1 fruit fly cellular context compared by ENCODE assay signal in genomic region chr3L:690031-690686, dm6.
TF ChIP-seq lines count a peak whose summit lies in the region.

CG32483 (minus strand) TSS chr3L:690081.
RabX6 (plus strand) TSS chr3L:690517.

TF ChIP-seq in whole organism, embryonic, 481 proteins besides CTCF, POLR2A, EP300 and RAD21 (continued from another document):
- TF ChIP-seq CG7963 (GFP tag; IDR thresholded peaks at IDR 0.05; lab: Robert Waterston, UW; ENCODE audit: partially characterized antibody) = 0 out of 3 replicates have a peak, but pooled peaks have one; percentile 53
- TF ChIP-seq hbn (GFP tag; IDR thresholded peaks at IDR 0.05; lab: Robert Waterston, UW; ENCODE audit: partially characterized antibody) = peak; percentile 25; the same call in 1 of the 2 replicates
- peak; percentile 98 for TF ChIP-seq grn (GFP tag; optimal IDR thresholded peaks at IDR 0.05; lab: Kevin White, UChicago)
- peak; percentile 25 for TF ChIP-seq CG1603 (tag; optimal IDR thresholded peaks at IDR 0.05; lab: Kevin White, UChicago)
- TF ChIP-seq Dp (GFP tag; optimal IDR thresholded peaks at IDR 0.05; lab: Kevin White, UChicago) = peak; percentile 90
- TF ChIP-seq CG15514 (GFP tag; optimal IDR thresholded peaks at IDR 0.05; lab: Kevin White, UChicago) = peak; percentile 97
- no peak for TF ChIP-seq CG15696 (tag; optimal IDR thresholded peaks at IDR 0.05; lab: Kevin White, UChicago)
- no peak for TF ChIP-seq CG13424 (tag; optimal IDR thresholded peaks at IDR 0.05; lab: Kevin White, UChicago)
- peak; percentile 18 for TF ChIP-seq gfzf (GFP tag; optimal IDR thresholded peaks at IDR 0.05; lab: Kevin White, UChicago)
- TF ChIP-seq CG4360 (GFP tag; IDR thresholded peaks at IDR 0.05; lab: Robert Waterston, UW) = peak; percentile 63; the same call in 1 of the 2 replicates
- TF ChIP-seq jigr1 (GFP tag; IDR thresholded peaks at IDR 0.05; lab: Robert Waterston, UW) = no peak
- TF ChIP-seq CG34224 (GFP tag; IDR thresholded peaks at IDR 0.05; lab: Robert Waterston, UW; ENCODE audit: partially characterized antibody) = peak; percentile 61; the same call in 1 of the 3 replicates
- TF ChIP-seq Med (GFP tag; lab: Kevin White, UChicago) = peak; percentile 5
- peak; percentile 9 for TF ChIP-seq Sry-δ (GFP tag; optimal IDR thresholded peaks at IDR 0.05; lab: Kevin White, UChicago)
- no peak for TF ChIP-seq pho (GFP tag; optimal IDR thresholded peaks at IDR 0.05; lab: Kevin White, UChicago)
- TF ChIP-seq Myb (GFP tag; optimal IDR thresholded peaks at IDR 0.05; lab: Kevin White, UChicago) = peak; percentile 63
- TF ChIP-seq CG3838 (GFP tag; optimal IDR thresholded peaks at IDR 0.05; lab: Kevin White, UChicago) = peak; percentile 95
- peak; percentile 42 for TF ChIP-seq MESR4 (GFP tag; optimal IDR thresholded peaks at IDR 0.05; lab: Kevin White, UChicago)
- TF ChIP-seq sqz (GFP tag; optimal IDR thresholded peaks at IDR 0.05; lab: Kevin White, UChicago) = peak; percentile 2
- TF ChIP-seq CG1233 (GFP tag; optimal IDR thresholded peaks at IDR 0.05; lab: Kevin White, UChicago) = no peak
- peak; percentile 73 for TF ChIP-seq CG2116 (GFP tag; optimal IDR thresholded peaks at IDR 0.05; lab: Kevin White, UChicago)
- TF ChIP-seq CG10267 (tag; optimal IDR thresholded peaks at IDR 0.05; lab: Kevin White, UChicago) = peak; percentile 3
- peak; percentile 65 for TF ChIP-seq CG13287 (GFP tag; IDR thresholded peaks at IDR 0.05; lab: Robert Waterston, UW; ENCODE audit: partially characterized antibody)
- no peak for TF ChIP-seq dan (GFP tag; IDR thresholded peaks at IDR 0.05; lab: Robert Waterston, UW)
- TF ChIP-seq MBD-R2 (GFP tag; IDR thresholded peaks at IDR 0.05; lab: Robert Waterston, UW) = peak; percentile 83
- peak; percentile 18 for TF ChIP-seq Lhr (GFP tag; optimal IDR thresholded peaks at IDR 0.05; lab: Kevin White, UChicago)
- no peak for TF ChIP-seq Dek (tag; optimal IDR thresholded peaks at IDR 0.05; lab: Kevin White, UChicago)
- peak; percentile 15 for TF ChIP-seq Fer1 (GFP tag; optimal IDR thresholded peaks at IDR 0.05; lab: Kevin White, UChicago)
- TF ChIP-seq fd102C (GFP tag; optimal IDR thresholded peaks at IDR 0.05; lab: Kevin White, UChicago) = no peak
- TF ChIP-seq CG3407 (GFP tag; optimal IDR thresholded peaks at IDR 0.05; lab: Kevin White, UChicago) = no peak
- no peak for TF ChIP-seq CkIIα-i1 (GFP tag; IDR thresholded peaks at IDR 0.05; lab: Robert Waterston, UW)
- peak; percentile 4 for TF ChIP-seq CG14710 (tag; optimal IDR thresholded peaks at IDR 0.05; lab: Kevin White, UChicago)
- peak; percentile 65 to 93 for TF ChIP-seq crp (GFP tag; optimal IDR thresholded peaks at IDR 0.05; lab: Kevin White, UChicago)
TF ChIP-seq in whole organism, embryonic: peak in this region for 44.
